Fruit fly (Drosophila melanogaster) whole organism, prepupa: ENCODE results near the gene dpr16.

Source experiments
- CG10669 ChIP-seq: fragments of 200-800 bp; sonication (Bioruptor generic); optimal IDR thresholded peaks from 3 replicates; lab custom pipeline; 2018; ENCODE audit warnings: missing biosample characterization, mild to moderate bottlenecking, missing genetic modification characterization, moderate library complexity
- CG6854 ChIP-seq: fragments of 200-800 bp; sonication (Bioruptor generic); optimal IDR thresholded peaks from 2 replicates; lab custom pipeline; 2017; ENCODE audit warnings: missing biosample characterization, mild to moderate bottlenecking, missing genetic modification characterization
- CG8319 ChIP-seq: fragments of 200-800 bp; sonication (Bioruptor generic); optimal IDR thresholded peaks from 3 replicates; lab custom pipeline; 2016; ENCODE audit warnings: missing biosample characterization, missing genetic modification characterization
- CG9139 ChIP-seq: fragments of 200-800 bp; sonication (Bioruptor generic); optimal IDR thresholded peaks from 3 replicates; lab custom pipeline; 2017; ENCODE audit warnings: missing biosample characterization, mild to moderate bottlenecking, missing genetic modification characterization
- Eip75B ChIP-seq: fragments of 200-800 bp; sonication (Bioruptor generic); optimal IDR thresholded peaks from 3 replicates; lab custom pipeline; 2016; ENCODE audit warnings: missing biosample characterization, missing genetic modification characterization
- Hr39 ChIP-seq: fragments of 200-800 bp; sonication (Bioruptor generic); optimal IDR thresholded peaks from 2 replicates; lab custom pipeline; 2016; ENCODE audit warnings: missing biosample characterization, missing genetic modification characterization
- acj6 ChIP-seq: fragments of 200-800 bp; sonication (Bioruptor generic); optimal IDR thresholded peaks from 3 replicates; lab custom pipeline; 2016; ENCODE audit warnings: missing biosample characterization, missing genetic modification characterization
- cyc ChIP-seq: fragments of 200-800 bp; sonication (Bioruptor generic); optimal IDR thresholded peaks from 3 replicates; lab custom pipeline; 2016; ENCODE audit warnings: missing biosample characterization, missing genetic modification characterization
- eg ChIP-seq: fragments of 200-800 bp; sonication (Bioruptor generic); IDR thresholded peaks from 3 replicates; pipeline ENCODE4 v1.3.6; 2022; ENCODE audit warnings: missing biosample characterization, missing genetic modification characterization
- fkh ChIP-seq: fragments of 200-800 bp; sonication (Bioruptor generic); optimal IDR thresholded peaks from 3 replicates; lab custom pipeline; 2017; ENCODE audit warnings: missing biosample characterization, mild to moderate bottlenecking, missing genetic modification characterization, moderate library complexity
- spab ChIP-seq: fragments of 200-800 bp; sonication (Bioruptor generic); optimal IDR thresholded peaks from 2 replicates; lab custom pipeline; 2017; ENCODE audit warnings: missing biosample characterization, mild to moderate bottlenecking, missing genetic modification characterization, missing genetic modification reagents
- topi ChIP-seq: fragments of 200-800 bp; sonication (Bioruptor generic); optimal IDR thresholded peaks from 3 replicates; lab custom pipeline; 2016; ENCODE audit warnings: missing biosample characterization, missing genetic modification characterization
- vri ChIP-seq: fragments of 200-800 bp; sonication (Bioruptor generic); optimal IDR thresholded peaks from 3 replicates; lab custom pipeline; 2016; ENCODE audit warnings: missing biosample characterization, mild to moderate bottlenecking, missing genetic modification characterization

dm6 chr3R:5193271-5193670 lies 42.6 kb downstream of the dpr16 start:
- TF ChIP-seq spab (GFP tag; lab: Kevin White, UChicago) = no peak
- TF ChIP-seq fkh = no peak
- no peak for TF ChIP-seq eg
- TF ChIP-seq topi (GFP tag; lab: Kevin White, UChicago) = no peak
- TF ChIP-seq CG10669 (GFP tag; lab: Kevin White, UChicago) = no peak
- TF ChIP-seq CG6854 (GFP tag; lab: Kevin White, UChicago) = no peak
- no peak for TF ChIP-seq vri (GFP tag; lab: Kevin White, UChicago)
- no peak for TF ChIP-seq CG8319 (GFP tag; lab: Kevin White, UChicago)
- no peak for TF ChIP-seq Hr39 (GFP tag; lab: Kevin White, UChicago)
- no peak for TF ChIP-seq cyc (GFP tag; lab: Kevin White, UChicago)
- TF ChIP-seq CG9139 (GFP tag; lab: Kevin White, UChicago) = no peak
- no peak for TF ChIP-seq acj6 (GFP tag; lab: Kevin White, UChicago)
- TF ChIP-seq Eip75B = no peak
